Fruit fly (Drosophila melanogaster) whole organism, wandering third instar larva: Measurements from ENCODE around the gene CG31077.

Experiments
- Abd-B ChIP-seq: fragments of >200 bp; optimal IDR thresholded peaks from 2 replicates; lab custom pipeline; 2017; ENCODE audit warnings: missing biosample characterization, missing genetic modification characterization
- CG32264 ChIP-seq: fragments of 200-800 bp; sonication (Bioruptor generic); optimal IDR thresholded peaks from 2 replicates; lab custom pipeline; 2016; ENCODE audit warnings: missing biosample characterization, missing genetic modification characterization
- br ChIP-seq: fragments of 200-800 bp; sonication (Bioruptor generic); optimal IDR thresholded peaks from 2 replicates; lab custom pipeline; 2016; ENCODE audit warnings: missing biosample characterization, missing genetic modification characterization
- lola ChIP-seq: fragments of >200 bp; optimal IDR thresholded peaks from 2 replicates; lab custom pipeline; 2017; ENCODE audit warnings: missing biosample characterization, missing genetic modification characterization
- psq ChIP-seq: fragments of 200-800 bp; sonication (Bioruptor generic); optimal IDR thresholded peaks from 3 replicates; lab custom pipeline; 2017; ENCODE audit warnings: missing biosample characterization, mild to moderate bottlenecking, missing genetic modification characterization, moderate library complexity
- tai ChIP-seq: sonication (Bioruptor generic); optimal IDR thresholded peaks from 2 replicates; lab custom pipeline; 2016; ENCODE audit warnings: missing biosample characterization, missing genetic modification characterization

DNA sequence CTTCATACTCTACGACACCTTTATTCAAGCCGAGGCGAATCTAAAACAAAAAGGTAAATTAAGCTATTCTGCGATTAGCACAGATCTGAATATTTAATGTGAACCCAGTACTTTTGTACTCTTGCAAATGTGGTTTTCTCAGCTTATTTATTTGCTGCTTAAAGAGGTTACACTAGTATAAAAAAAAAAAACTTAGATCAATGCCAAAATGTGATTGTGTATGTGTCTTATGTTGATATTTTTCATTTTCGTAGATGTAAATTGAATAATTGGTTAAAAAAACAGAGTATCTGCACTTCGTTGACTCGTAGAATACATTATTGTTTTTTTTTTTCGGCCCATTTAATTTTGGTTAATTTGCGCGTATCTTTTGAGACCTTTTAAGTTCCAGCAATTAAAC, 29.8 kb upstream of the CG31077 start:
- TF ChIP-seq tai (GFP tag; lab: Kevin White, UChicago): no peak
- TF ChIP-seq lola: no peak
- TF ChIP-seq psq (GFP tag; lab: Kevin White, UChicago): no peak
- no peak for TF ChIP-seq Abd-B (GFP tag; lab: Kevin White, UChicago)
- no peak for TF ChIP-seq br (GFP tag; lab: Kevin White, UChicago)
- no peak for TF ChIP-seq CG32264 (GFP tag; lab: Kevin White, UChicago)
